Worm (Caenorhabditis elegans): ENCODE results near the gene D1054.3.

The D1054.3 gene

ce11 chrV:10771390-10771789, at the start of gene D1054.3:
TSS of gene D1054.3 (plus strand) at chrV:10771451.
- TF ChIP-seq efl-1 (optimal IDR thresholded peaks at IDR 0.05) (no peak), efl-1 (GFP tag; optimal IDR thresholded peaks at IDR 0.05 in 1 of 2) (no peak), vab-15 (tag; optimal IDR thresholded peaks at IDR 0.05) (no peak), nhr-12 (tag; optimal IDR thresholded peaks at IDR 0.05) (no peak), sox-4 (tag; optimal IDR thresholded peaks at IDR 0.05) (no peak), ces-1 (GFP tag; optimal IDR thresholded peaks at IDR 0.05) (no peak), alr-1 (tag; optimal IDR thresholded peaks at IDR 0.05; ENCODE audit: borderline replicate concordance) (no peak), C34B4.2 (tag; optimal IDR thresholded peaks at IDR 0.05) (no peak), nhr-77 (tag; optimal IDR thresholded peaks at IDR 0.05) (no peak), fos-1 (tag; optimal IDR thresholded peaks at IDR 0.05) (no peak), fkh-8 (tag; optimal IDR thresholded peaks at IDR 0.05) (no peak), zip-4 (GFP tag; optimal IDR thresholded peaks at IDR 0.05) (no peak), pag-3 (tag; optimal IDR thresholded peaks at IDR 0.05; ENCODE audit: borderline replicate concordance, insufficient read depth) (no peak), ets-5 (GFP tag; IDR thresholded peaks at IDR 0.05) (no peak), grh-1 (GFP tag; IDR thresholded peaks at IDR 0.05) (no peak), swsn-7 (tag; optimal IDR thresholded peaks at IDR 0.05) (no peak), unc-86 (tag; optimal IDR thresholded peaks at IDR 0.05) (no peak), unc-130 (tag; optimal IDR thresholded peaks at IDR 0.05) (no peak), nhr-90 (tag; optimal IDR thresholded peaks at IDR 0.05; ENCODE audit: poor library complexity) (no peak)

- TF ChIP-seq fos-1 (tag; optimal IDR thresholded peaks at IDR 0.05) (no peak), mep-1 (tag; optimal IDR thresholded peaks at IDR 0.05) (peak; percentile 39), mdl-1 (tag; optimal IDR thresholded peaks at IDR 0.05) (peak in 1 of 2 experiments; percentile 19), blmp-1 (tag; optimal IDR thresholded peaks at IDR 0.05) (peak; percentile 99), efl-1 (optimal IDR thresholded peaks at IDR 0.05) (no peak), efl-1 (GFP tag; optimal IDR thresholded peaks at IDR 0.05 in 1 of 2) (no peak), lin-14 (GFP tag; optimal IDR thresholded peaks at IDR 0.05) (peak; percentile 81), ceh-63 (GFP tag; optimal IDR thresholded peaks at IDR 0.05) (no peak), aha-1 (tag; optimal IDR thresholded peaks at IDR 0.05) (no peak), elt-3 (tag; optimal IDR thresholded peaks at IDR 0.05) (peak in 1 of 6 experiments; percentile 12), snu-23 (GFP tag; optimal IDR thresholded peaks at IDR 0.05) (peak; percentile 20), lsy-2 (tag; optimal IDR thresholded peaks at IDR 0.05) (peak in 1 of 2 experiments; percentile 37), nhr-12 (tag; optimal IDR thresholded peaks at IDR 0.05) (no peak), rnt-1 (tag; optimal IDR thresholded peaks at IDR 0.05) (peak; percentile 51), pag-3 (tag; optimal IDR thresholded peaks at IDR 0.05; ENCODE audit: borderline replicate concordance, insufficient read depth) (peak; percentile 48), ceh-82 (tag; optimal IDR thresholded peaks at IDR 0.05) (peak in 1 of 3 experiments; percentile 3), ceh-88 (GFP tag; IDR thresholded peaks at IDR 0.05) (no peak), pqm-1 (tag; optimal IDR thresholded peaks at IDR 0.05) (no peak)
Observed at ce11 chrV:10721912-10722426, 49.3 kb upstream of the D1054.3 start.

ce11 chrV:10722595-10722994, 48.7 kb upstream of the D1054.3 start:
- peak; percentile 43 for TF ChIP-seq ztf-4 (tag; optimal IDR thresholded peaks at IDR 0.05)
- no peak for TF ChIP-seq nhr-84 (tag; optimal IDR thresholded peaks at IDR 0.05)
- TF ChIP-seq fos-1 (tag; optimal IDR thresholded peaks at IDR 0.05): no peak
- no peak for TF ChIP-seq rnt-1 (tag; optimal IDR thresholded peaks at IDR 0.05)
- TF ChIP-seq lin-15B (tag; optimal IDR thresholded peaks at IDR 0.05): no peak
- TF ChIP-seq zag-1 (tag; optimal IDR thresholded peaks at IDR 0.05): no peak
- TF ChIP-seq mef-2 (tag; optimal IDR thresholded peaks at IDR 0.05): no peak
- TF ChIP-seq vab-15 (tag; optimal IDR thresholded peaks at IDR 0.05): no peak
- TF ChIP-seq efl-3 (GFP tag; optimal IDR thresholded peaks at IDR 0.05): no peak
- TF ChIP-seq C04F5.9 (tag; optimal IDR thresholded peaks at IDR 0.05): no peak
- TF ChIP-seq hlh-17 (GFP tag; optimal IDR thresholded peaks at IDR 0.05; ENCODE audit: borderline replicate concordance): no peak
- TF ChIP-seq sup-37 (GFP tag; optimal IDR thresholded peaks at IDR 0.05): no peak
- TF ChIP-seq unc-130 (tag; optimal IDR thresholded peaks at IDR 0.05): peak; percentile 31
- peak in 1 of 6 experiments; percentile 47 for TF ChIP-seq elt-3 (tag; optimal IDR thresholded peaks at IDR 0.05)
- TF ChIP-seq irx-1 (tag; optimal IDR thresholded peaks at IDR 0.05): no peak
- no peak for TF ChIP-seq ceh-63 (GFP tag; optimal IDR thresholded peaks at IDR 0.05)
- TF ChIP-seq F16B12.6 (tag; optimal IDR thresholded peaks at IDR 0.05): no peak
- TF ChIP-seq nhr-28 (tag; optimal IDR thresholded peaks at IDR 0.05): no peak
- peak; percentile 13 for TF ChIP-seq tbx-2 (tag; optimal IDR thresholded peaks at IDR 0.05)
- TF ChIP-seq sox-4 (tag; optimal IDR thresholded peaks at IDR 0.05): no peak
- TF ChIP-seq nhr-20 (tag; optimal IDR thresholded peaks at IDR 0.05): peak; percentile 56
- TF ChIP-seq lin-35 (GFP tag; optimal IDR thresholded peaks at IDR 0.05): peak in 1 of 2 experiments; percentile 77
- TF ChIP-seq lsy-2 (tag; optimal IDR thresholded peaks at IDR 0.05): no peak
- no peak for TF ChIP-seq jun-1 (tag; optimal IDR thresholded peaks at IDR 0.05)
- TF ChIP-seq ztf-11 (tag; optimal IDR thresholded peaks at IDR 0.05): no peak
- TF ChIP-seq pqm-1 (tag; optimal IDR thresholded peaks at IDR 0.05): no peak
